Worm (Caenorhabditis elegans) whole organism, L1 larva: Measurements from ENCODE around the gene unc-115.

Source experiments
- C04F5.9 ChIP-seq: sonication (generic microtip); optimal IDR thresholded peaks from 2 replicates; lab custom pipeline; 2016; ENCODE audit warnings: missing genetic modification characterization, missing compliant biosample characterization
- F16B12.6 ChIP-seq: fragments of 150-350 bp; optimal IDR thresholded peaks from 2 replicates; lab custom pipeline; 2014; ENCODE audit warnings: missing biosample characterization, missing genetic modification characterization
- Y116A8C.19 ChIP-seq: sonication (generic microtip); optimal IDR thresholded peaks from 2 replicates; lab custom pipeline; 2016; ENCODE audit warnings: missing compliant biosample characterization, missing genetic modification characterization, borderline replicate concordance
- aha-1 ChIP-seq: fragments of 150-350 bp; optimal IDR thresholded peaks from 2 replicates; lab custom pipeline; 2014; ENCODE audit warnings: missing biosample characterization, missing genetic modification characterization
- aly-2 ChIP-seq: fragments of 150-350 bp; optimal IDR thresholded peaks from 2 replicates; lab custom pipeline; 2014; ENCODE audit warnings: missing biosample characterization, missing genetic modification characterization
- ama-1 ChIP-seq: fragments of 150-350 bp; optimal IDR thresholded peaks from 2 replicates; lab custom pipeline; 2014
- blmp-1 ChIP-seq: fragments of 150-350 bp; optimal IDR thresholded peaks from 2 replicates; lab custom pipeline; 2014; ENCODE audit warnings: missing biosample characterization, missing genetic modification characterization
- ceh-63 ChIP-seq: fragments of 200-800 bp; sonication (Bioruptor generic); optimal IDR thresholded peaks from 2 replicates; lab custom pipeline; 2018; ENCODE audit warnings: mild to moderate bottlenecking, missing genetic modification characterization, missing compliant biosample characterization
- ceh-88 ChIP-seq: fragments of 200-800 bp; sonication (Bioruptor generic); IDR thresholded peaks from 2 replicates; pipeline ENCODE4 v1.3.6; 2022; ENCODE audit warnings: missing genetic modification characterization, missing compliant biosample characterization
- ceh-90 ChIP-seq: sonication (generic microtip); optimal IDR thresholded peaks from 2 replicates; lab custom pipeline; 2016; ENCODE audit warnings: missing genetic modification characterization, missing compliant biosample characterization
- dsc-1 ChIP-seq: sonication (generic microtip); optimal IDR thresholded peaks from 2 replicates; lab custom pipeline; 2016; ENCODE audit warnings: mild to moderate bottlenecking, missing genetic modification characterization, missing compliant biosample characterization
- efl-1 ChIP-seq, 4 experiments: fragments of 150-350 bp; optimal IDR thresholded peaks in 3 of 4; peaks in 1 of 4; 1 replicate in 1 of 4; 2 replicates in 3 of 4; lab custom pipeline; 2014; ENCODE audit warnings: missing biosample characterization in 2 of 4, missing genetic modification characterization in 2 of 4, missing genetic modification reagents in 2 of 4
- efl-3 ChIP-seq: fragments of 200-800 bp; sonication (Bioruptor generic); optimal IDR thresholded peaks from 2 replicates; lab custom pipeline; 2018; ENCODE audit warnings: mild to moderate bottlenecking, missing genetic modification characterization, missing compliant biosample characterization
- egl-13 ChIP-seq: sonication (generic microtip); optimal IDR thresholded peaks from 2 replicates; lab custom pipeline; 2016; ENCODE audit warnings: missing genotype, missing genetic modification reagents, missing genetic modification characterization, missing compliant biosample characterization
- elt-2 ChIP-seq: sonication (generic microtip); optimal IDR thresholded peaks from 2 replicates; lab custom pipeline; 2016; ENCODE audit warnings: missing genetic modification characterization, mild to moderate bottlenecking, inconsistent platforms, missing compliant biosample characterization, missing genetic modification reagents
- fkh-10 ChIP-seq: sonication (generic microtip); optimal IDR thresholded peaks from 2 replicates; lab custom pipeline; 2017; ENCODE audit warnings: missing biosample characterization, missing genetic modification reagents, missing genetic modification characterization
- fos-1 ChIP-seq: fragments of 150-350 bp; optimal IDR thresholded peaks from 2 replicates; lab custom pipeline; 2014; ENCODE audit warnings: missing biosample characterization, missing genetic modification characterization
- grh-1 ChIP-seq: fragments of 200-800 bp; sonication (Bioruptor generic); IDR thresholded peaks from 2 replicates; pipeline ENCODE4 v1.3.6; 2022; ENCODE audit warnings: missing genetic modification reagents, missing genetic modification characterization, missing compliant biosample characterization
- hlh-17 ChIP-seq: fragments of 200-800 bp; sonication (Bioruptor generic); optimal IDR thresholded peaks from 2 replicates; lab custom pipeline; 2018; ENCODE audit warnings: missing genetic modification characterization, mild to moderate bottlenecking, missing compliant biosample characterization, moderate library complexity, borderline replicate concordance
- hlh-4 ChIP-seq: sonication (generic microtip); optimal IDR thresholded peaks from 2 replicates; lab custom pipeline; 2016; ENCODE audit warnings: mild to moderate bottlenecking, missing genetic modification characterization, missing compliant biosample characterization
- hpl-2 ChIP-seq: fragments of 150-350 bp; optimal IDR thresholded peaks from 2 replicates; lab custom pipeline; 2014; ENCODE audit warnings: missing biosample characterization, missing genetic modification reagents, missing genetic modification characterization
- irx-1 ChIP-seq: sonication (generic microtip); optimal IDR thresholded peaks from 2 replicates; lab custom pipeline; 2016; ENCODE audit warnings: missing genetic modification characterization, missing compliant biosample characterization
- lin-13 ChIP-seq: fragments of 150-350 bp; optimal IDR thresholded peaks from 2 replicates; lab custom pipeline; 2014; ENCODE audit warnings: missing biosample characterization, missing genetic modification reagents, missing genetic modification characterization
- lin-14 ChIP-seq: fragments of 200-800 bp; sonication (Bioruptor generic); optimal IDR thresholded peaks from 2 replicates; lab custom pipeline; 2018; ENCODE audit warnings: mild to moderate bottlenecking, missing genetic modification characterization, moderate library complexity, missing compliant biosample characterization
- lin-15B ChIP-seq: fragments of 150-350 bp; sonication (generic microtip); optimal IDR thresholded peaks from 3 replicates; lab custom pipeline; 2014; ENCODE audit warnings: missing biosample characterization, missing genetic modification characterization
- lin-35 ChIP-seq, 2 experiments: fragments of 150-350 bp; optimal IDR thresholded peaks; 2 replicates each; lab custom pipeline; 2014; ENCODE audit warnings: missing biosample characterization in 2 of 2, missing genetic modification characterization in 2 of 2, missing genetic modification reagents in 2 of 2
- lin-39 ChIP-seq: fragments of 150-350 bp; optimal IDR thresholded peaks from 2 replicates; lab custom pipeline; 2014; ENCODE audit warnings: missing biosample characterization, missing genetic modification reagents, missing genetic modification characterization
- mab-9 ChIP-seq: fragments of 200-800 bp; sonication (Bioruptor generic); IDR thresholded peaks from 2 replicates; pipeline ENCODE4 v1.3.6; 2022; ENCODE audit warnings: missing genetic modification reagents, missing genetic modification characterization, missing compliant biosample characterization
- mdl-1 ChIP-seq, 2 experiments: fragments of 150-350 bp; optimal IDR thresholded peaks; 2 replicates each; lab custom pipeline; 2014 to 2017; ENCODE audit warnings: missing biosample characterization in 2 of 2, missing genetic modification characterization in 2 of 2, inconsistent platforms in 1 of 2
- mep-1 ChIP-seq: fragments of 150-350 bp; optimal IDR thresholded peaks from 2 replicates; lab custom pipeline; 2014; ENCODE audit warnings: missing biosample characterization, missing genetic modification characterization
- nhr-11 ChIP-seq: fragments of 150-350 bp; optimal IDR thresholded peaks from 2 replicates; lab custom pipeline; 2014; ENCODE audit warnings: missing biosample characterization, missing genetic modification characterization
- nhr-12 ChIP-seq: sonication (generic microtip); optimal IDR thresholded peaks from 2 replicates; lab custom pipeline; 2017; ENCODE audit warnings: missing biosample characterization, missing genetic modification characterization
- nhr-28 ChIP-seq: fragments of 150-350 bp; optimal IDR thresholded peaks from 2 replicates; lab custom pipeline; 2014; ENCODE audit warnings: missing biosample characterization, missing genetic modification characterization
- nhr-47 ChIP-seq: sonication (generic microtip); optimal IDR thresholded peaks from 2 replicates; lab custom pipeline; 2016; ENCODE audit warnings: mild to moderate bottlenecking, missing genetic modification characterization, moderate library complexity, missing compliant biosample characterization
- nhr-71 ChIP-seq: sonication (generic microtip); optimal IDR thresholded peaks from 2 replicates; lab custom pipeline; 2016; ENCODE audit warnings: mild to moderate bottlenecking, missing genetic modification characterization, moderate library complexity, missing compliant biosample characterization
- nhr-76 ChIP-seq: sonication (generic microtip); optimal IDR thresholded peaks from 2 replicates; lab custom pipeline; 2017; ENCODE audit warnings: missing biosample characterization, missing genetic modification characterization
- nhr-77 ChIP-seq: fragments of 150-350 bp; optimal IDR thresholded peaks from 2 replicates; lab custom pipeline; 2014; ENCODE audit warnings: missing biosample characterization, missing genetic modification characterization
- nhr-84 ChIP-seq: sonication (generic microtip); optimal IDR thresholded peaks from 2 replicates; lab custom pipeline; 2017; ENCODE audit warnings: missing biosample characterization, missing genetic modification characterization
- nhr-85 ChIP-seq: sonication (generic microtip); peaks from one replicate; lab custom pipeline; 2016; ENCODE audit warnings: missing genetic modification characterization, inconsistent platforms, missing compliant biosample characterization
- nhr-90 ChIP-seq: sonication (generic microtip); optimal IDR thresholded peaks from 2 replicates; lab custom pipeline; 2016; ENCODE audit warnings: mild to moderate bottlenecking, missing genetic modification characterization, missing compliant biosample characterization; ENCODE audit not compliant: poor library complexity
- pax-3 ChIP-seq: fragments of 200-800 bp; sonication (Bioruptor generic); optimal IDR thresholded peaks from 2 replicates; lab custom pipeline; 2018; ENCODE audit warnings: mild to moderate bottlenecking, missing genetic modification characterization, moderate library complexity, missing compliant biosample characterization
- skn-1 ChIP-seq: fragments of 150-350 bp; optimal IDR thresholded peaks from 2 replicates; lab custom pipeline; 2014; ENCODE audit warnings: missing biosample characterization, missing genetic modification characterization
- snpc-4 ChIP-seq: fragments of 150-350 bp; optimal IDR thresholded peaks from 2 replicates; lab custom pipeline; 2014; ENCODE audit warnings: missing biosample characterization, missing genetic modification characterization
- snu-23 ChIP-seq: sonication (generic microtip); optimal IDR thresholded peaks from 2 replicates; lab custom pipeline; 2016; ENCODE audit warnings: missing genetic modification characterization, missing compliant biosample characterization
- sptf-1 ChIP-seq: fragments of 150-350 bp; optimal IDR thresholded peaks from 2 replicates; lab custom pipeline; 2014; ENCODE audit warnings: missing biosample characterization, missing genetic modification characterization
- tbx-2 ChIP-seq: sonication (generic microtip); optimal IDR thresholded peaks from 2 replicates; lab custom pipeline; 2016; ENCODE audit warnings: missing genetic modification characterization, missing compliant biosample characterization
- tlp-1 ChIP-seq: fragments of 150-350 bp; optimal IDR thresholded peaks from 2 replicates; lab custom pipeline; 2014; ENCODE audit warnings: missing biosample characterization, missing genetic modification characterization
- unc-30 ChIP-seq: sonication (generic microtip); optimal IDR thresholded peaks from 2 replicates; lab custom pipeline; 2017; ENCODE audit warnings: missing biosample characterization, missing genetic modification characterization
- unc-62 ChIP-seq: fragments of 150-350 bp; optimal IDR thresholded peaks from 2 replicates; lab custom pipeline; 2014; ENCODE audit warnings: missing biosample characterization, missing genetic modification reagents, missing genetic modification characterization
- unc-98 ChIP-seq: fragments of 200-800 bp; sonication (Bioruptor generic); IDR thresholded peaks from 2 replicates; pipeline ENCODE4 v1.3.6; 2022; ENCODE audit warnings: missing genetic modification characterization, missing compliant biosample characterization
- vab-15 ChIP-seq: sonication (generic microtip); optimal IDR thresholded peaks from 2 replicates; lab custom pipeline; 2017; ENCODE audit warnings: missing genotype, mild to moderate bottlenecking, missing genetic modification characterization, missing compliant biosample characterization
- xbp-1 ChIP-seq: sonication (generic microtip); optimal IDR thresholded peaks from 2 replicates; lab custom pipeline; 2016; ENCODE audit warnings: missing genetic modification characterization, missing compliant biosample characterization
- zag-1 ChIP-seq: fragments of 150-350 bp; optimal IDR thresholded peaks from 2 replicates; lab custom pipeline; 2014; ENCODE audit warnings: missing biosample characterization, missing genetic modification characterization
- ztf-11 ChIP-seq, 2 experiments: sonication (generic microtip); optimal IDR thresholded peaks; 2 replicates each; lab custom pipeline; 2016 to 2017; ENCODE audit warnings: missing genetic modification characterization in 2 of 2, missing biosample characterization in 1 of 2, missing compliant biosample characterization in 1 of 2

Gene unc-115

ce11 chrX:10146592-10146991 is at the start of gene unc-115:
Gene unc-115, plus strand, starts transcription at chrX:10146892.
- TF ChIP-seq nhr-47 (tag; lab: Kevin White, UChicago) (peak; percentile 87), lin-14 (GFP tag; lab: Kevin White, UChicago) (peak; percentile 97), xbp-1 (tag; lab: Kevin White, UChicago) (peak; percentile 86), zag-1 (tag; lab: Kevin White, UChicago) (no peak), skn-1 (tag; lab: Kevin White, UChicago) (peak; percentile 89), snpc-4 (tag; lab: Kevin White, UChicago) (peak; percentile 30), fkh-10 (peak; percentile 76), hlh-4 (tag; lab: Kevin White, UChicago) (no peak), nhr-84 (tag; lab: Kevin White, UChicago) (no peak), aly-2 (tag; lab: Kevin White, UChicago) (peak; percentile 11), egl-13 (tag; lab: Kevin White, UChicago) (peak; percentile 80), snu-23 (GFP tag; lab: Kevin White, UChicago) (peak; percentile 90), ceh-90 (tag; lab: Kevin White, UChicago) (no peak), nhr-85 (peak; percentile 86), hpl-2 (GFP tag; lab: Kevin White, UChicago) (no peak), blmp-1 (peak; percentile 82), mdl-1 (tag; optimal IDR thresholded peaks at IDR 0.05; lab: Kevin White, UChicago) (peak in 1 of 2 experiments; percentile 74), ama-1 (lab: Kevin White, UChicago) (no peak), lin-13 (peak; percentile 15), unc-98 (GFP tag; lab: Robert Waterston, UW) (no peak), ceh-88 (GFP tag; lab: Robert Waterston, UW) (no peak; the same call in 1 of the 2 replicates), lin-35 (GFP tag; optimal IDR thresholded peaks at IDR 0.05; lab: Kevin White, UChicago) (peak; percentile 56 to 64), nhr-28 (tag; lab: Kevin White, UChicago) (no peak), mab-9 (GFP tag; lab: Robert Waterston, UW) (peak; percentile 76), ztf-11 (tag; optimal IDR thresholded peaks at IDR 0.05; lab: Kevin White, UChicago) (peak in 1 of 2 experiments; percentile 66), pax-3 (peak; percentile 23), ceh-63 (GFP tag; lab: Kevin White, UChicago) (no peak), Y116A8C.19 (tag; lab: Kevin White, UChicago) (no peak), unc-62 (GFP tag; lab: Kevin White, UChicago) (no peak), nhr-77 (peak; percentile 65), irx-1 (tag; lab: Kevin White, UChicago) (peak; percentile 59), efl-3 (GFP tag; lab: Kevin White, UChicago) (no peak), nhr-11 (tag; lab: Kevin White, UChicago) (no peak), sptf-1 (tag; lab: Kevin White, UChicago) (no peak), mep-1 (tag; lab: Kevin White, UChicago) (peak; percentile 39), efl-1 (optimal IDR thresholded peaks at IDR 0.05; lab: Kevin White, UChicago) (peak; percentile 44 to 51), efl-1 (GFP tag; optimal IDR thresholded peaks at IDR 0.05 in 1 of 2; lab: Kevin White, UChicago) (peak in 1 of 2 experiments; percentile 94), dsc-1 (tag; lab: Kevin White, UChicago) (peak; percentile 78), nhr-90 (tag; lab: Kevin White, UChicago) (peak; percentile 70), unc-30 (tag; lab: Kevin White, UChicago) (no peak), nhr-76 (tag; lab: Kevin White, UChicago) (no peak), aha-1 (tag; lab: Kevin White, UChicago) (no peak), grh-1 (GFP tag; lab: Robert Waterston, UW) (peak; percentile 53), tlp-1 (tag; lab: Kevin White, UChicago) (no peak), lin-15B (no peak), hlh-17 (no peak), nhr-71 (tag; lab: Kevin White, UChicago) (peak; percentile 91), lin-39 (tag; lab: Kevin White, UChicago) (no peak), F16B12.6 (tag; lab: Kevin White, UChicago) (no peak), vab-15 (no peak), tbx-2 (tag; lab: Kevin White, UChicago) (peak; percentile 86), nhr-12 (tag; lab: Kevin White, UChicago) (no peak), fos-1 (tag; lab: Kevin White, UChicago) (peak; percentile 62), elt-2 (tag; lab: Kevin White, UChicago) (peak; percentile 29), C04F5.9 (tag; lab: Kevin White, UChicago) (no peak)
